Fruit fly (Drosophila melanogaster): Measurements from ENCODE around the gene CG34027.

CG34027 gene

DNA sequence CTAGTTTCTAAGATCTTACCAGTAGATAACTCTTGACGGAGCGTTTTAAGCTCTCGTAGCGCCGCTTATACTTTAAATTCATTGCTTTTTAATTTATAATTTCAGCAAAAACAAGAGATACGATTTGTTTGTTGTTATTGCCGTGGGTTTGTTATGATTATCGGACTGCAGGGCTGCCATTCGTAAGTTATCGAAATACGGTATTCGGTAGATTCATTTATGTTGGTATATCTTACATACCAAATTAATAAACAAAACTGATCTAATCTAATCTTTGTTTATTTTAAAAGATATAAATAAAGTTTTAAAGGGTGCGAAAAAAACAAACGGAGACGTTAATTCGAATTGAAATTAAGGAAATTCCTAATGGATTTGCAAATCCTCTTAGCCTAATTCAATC lies 52.8 kb downstream of the CG34027 start, which contains the start of the genes CG31111 and stac:
Gene CG31111 (minus strand): TSS at position 162 of the 400 bp plus-strand sequence.
Gene stac (plus strand): TSS at position 271 of the 400 bp plus-strand sequence.
- TF ChIP-seq pan (optimal IDR thresholded peaks at IDR 0.05) = no peak

DNA sequence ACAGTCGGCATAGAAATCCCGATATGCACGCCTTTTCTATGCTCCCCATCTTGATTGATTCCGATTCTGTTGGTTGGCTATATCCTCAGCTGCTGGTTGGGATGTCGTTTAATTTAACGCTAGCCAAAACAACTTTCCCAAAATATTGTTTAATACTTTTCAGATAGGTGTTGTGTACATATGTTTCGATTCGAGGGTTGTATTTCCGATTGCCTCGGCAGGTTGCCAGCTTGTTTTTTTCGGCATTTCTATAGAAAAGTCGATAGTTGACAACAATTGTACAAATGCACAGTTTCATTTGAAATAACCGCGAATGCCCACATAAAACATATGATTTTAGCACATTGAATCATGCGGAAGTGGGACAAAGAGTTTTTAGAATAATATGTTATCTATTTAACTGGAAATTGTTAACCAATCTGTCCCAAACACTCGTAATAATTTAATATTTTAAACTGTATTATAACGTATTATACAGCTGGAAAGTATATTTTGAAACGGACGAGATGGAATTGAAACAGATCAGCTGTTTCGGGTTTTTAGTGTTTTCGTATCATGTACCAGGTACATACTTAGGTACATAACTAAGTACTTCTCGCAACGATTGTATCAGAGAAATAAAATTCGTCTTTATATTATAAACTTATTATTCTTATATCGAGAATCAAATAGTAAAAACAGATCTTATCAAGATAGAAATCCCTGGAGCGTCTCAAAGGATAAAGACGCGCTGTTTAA lies 54.2 kb downstream of the CG34027 start, which contains the start of gene CG31109:
Gene CG31109 (minus strand): TSS at position 203 of the 738 bp plus-strand sequence.
- no peak for TF ChIP-seq Dll (optimal IDR thresholded peaks at IDR 0.05)
- no peak for TF ChIP-seq CG8478 (optimal IDR thresholded peaks at IDR 0.05)
- TF ChIP-seq usp (GFP tag; optimal IDR thresholded peaks at IDR 0.05) = no peak
- TF ChIP-seq pan (optimal IDR thresholded peaks at IDR 0.05) = no peak
- TF ChIP-seq psq (optimal IDR thresholded peaks at IDR 0.05) = no peak
- TF ChIP-seq EcR (GFP tag; optimal IDR thresholded peaks at IDR 0.05) = no peak
